Worm (Caenorhabditis elegans): ENCODE data around the gene sri-73.

DNA sequence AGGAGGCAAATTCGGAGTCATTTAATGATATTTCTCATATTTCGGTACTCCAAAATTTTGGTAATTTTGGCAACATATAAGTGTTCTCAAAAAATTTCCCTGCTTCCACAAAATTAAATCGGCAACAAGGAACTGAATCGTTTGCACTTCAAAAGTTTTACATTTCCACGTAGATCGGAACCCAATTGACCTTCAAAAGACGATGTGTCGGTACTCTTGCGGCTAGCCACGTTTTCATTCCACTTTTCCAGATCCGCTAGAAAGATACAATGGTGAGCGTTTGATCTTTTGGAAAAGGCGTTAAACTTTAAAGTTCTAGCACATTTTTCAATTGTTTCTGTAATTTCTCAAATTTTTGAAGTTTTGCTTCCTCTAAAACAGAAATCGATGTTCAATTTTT lies 31.0 kb upstream of the sri-73 start:
- no peak for TF ChIP-seq tab-1 (GFP tag; IDR thresholded peaks at IDR 0.05)
- TF ChIP-seq med-1 (GFP tag; optimal IDR thresholded peaks at IDR 0.05; ENCODE audit: insufficient read depth) = no peak

Data from whole organism, midembryonic.